Fruit fly (Drosophila melanogaster): Measurements from ENCODE around the gene CG9459.

CG9459 gene

DNA sequence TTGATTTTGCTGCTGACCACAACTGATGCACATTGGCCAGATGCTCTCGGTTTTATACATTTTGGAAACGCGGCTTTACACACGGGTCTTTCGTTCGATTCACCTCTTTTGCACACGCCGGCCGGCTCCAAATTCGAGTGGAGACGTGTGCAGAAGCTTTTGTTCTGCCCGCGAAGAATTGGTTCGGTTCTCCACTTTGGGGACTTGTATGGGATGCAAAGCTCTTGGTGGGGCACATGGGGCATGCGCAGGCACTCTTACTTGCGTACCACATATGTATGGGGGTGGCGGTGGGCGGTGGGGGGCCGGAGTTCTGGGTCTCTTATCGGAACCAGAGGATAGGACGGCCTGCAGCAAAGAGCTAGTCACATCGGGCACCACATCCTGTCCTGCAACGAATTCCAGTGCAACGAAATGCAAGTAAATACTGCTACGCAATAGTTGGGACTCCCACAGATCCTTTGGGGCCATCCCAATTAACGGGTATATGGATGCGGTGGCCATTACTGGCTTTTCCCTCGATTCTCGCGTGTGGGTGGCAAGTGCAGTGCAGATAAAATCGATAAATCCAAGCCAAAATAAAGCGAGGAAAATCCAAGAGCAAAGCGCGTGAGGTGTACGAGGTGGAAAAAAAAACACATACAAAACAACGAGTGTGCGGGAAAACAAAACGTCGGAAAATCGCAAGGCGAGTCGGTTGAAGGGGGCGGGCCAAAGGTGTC lies 33.7 kb downstream of the CG9459 start, which contains the start of the genes MtnA and CG8500 (continued):
- TF ChIP-seq CG11398 (GFP tag; optimal IDR thresholded peaks at IDR 0.05): no peak
- 0 out of 2 replicates have a peak, but pooled peaks have one; percentile 16 for TF ChIP-seq stc (GFP tag; IDR thresholded peaks at IDR 0.05)
- no peak for TF ChIP-seq CG8944 (GFP tag; optimal IDR thresholded peaks at IDR 0.05)
- TF ChIP-seq CG32532 (GFP tag; IDR thresholded peaks at IDR 0.05): no peak
- TF ChIP-seq dpn (GFP tag; optimal IDR thresholded peaks at IDR 0.05): no peak
- peak; percentile 78; the same call in 2 of the 3 replicates for TF ChIP-seq CG6175 (GFP tag; IDR thresholded peaks at IDR 0.05)
- no peak for TF ChIP-seq CG15011 (GFP tag; optimal IDR thresholded peaks at IDR 0.05)
- no peak for TF ChIP-seq kni (GFP tag; optimal IDR thresholded peaks at IDR 0.05)
- TF ChIP-seq Lpt (GFP tag; optimal IDR thresholded peaks at IDR 0.05): no peak
- no peak for TF ChIP-seq lilli (GFP tag; optimal IDR thresholded peaks at IDR 0.05)
- no peak for TF ChIP-seq CG6813 (GFP tag; optimal IDR thresholded peaks at IDR 0.05)
- TF ChIP-seq Jarid2 (GFP tag; optimal IDR thresholded peaks at IDR 0.05): no peak
- TF ChIP-seq HHEX (GFP tag; optimal IDR thresholded peaks at IDR 0.05): no peak
- TF ChIP-seq CG17568 (GFP tag; optimal IDR thresholded peaks at IDR 0.05): no peak
- no peak for TF ChIP-seq CG2712 (tag; optimal IDR thresholded peaks at IDR 0.05)
- peak; percentile 53 for TF ChIP-seq Dek (tag; optimal IDR thresholded peaks at IDR 0.05)
- TF ChIP-seq Stat92E (GFP tag; optimal IDR thresholded peaks at IDR 0.05): no peak
- TF ChIP-seq slou (GFP tag; optimal IDR thresholded peaks at IDR 0.05): no peak
- TF ChIP-seq sna (GFP tag; IDR thresholded peaks at IDR 0.05; ENCODE audit: partially characterized antibody): no peak
- TF ChIP-seq ac (GFP tag; optimal IDR thresholded peaks at IDR 0.05): no peak
- TF ChIP-seq sc (optimal IDR thresholded peaks at IDR 0.05): no peak
- TF ChIP-seq sc (GFP tag; optimal IDR thresholded peaks at IDR 0.05): no peak
- TF ChIP-seq CG17802 (tag; optimal IDR thresholded peaks at IDR 0.05): no peak
- TF ChIP-seq sima (GFP tag; optimal IDR thresholded peaks at IDR 0.05): no peak
- TF ChIP-seq B-H1 (GFP tag; IDR thresholded peaks at IDR 0.05): no peak
- TF ChIP-seq hb (GFP tag; IDR thresholded peaks at IDR 0.05; ENCODE audit: partially characterized antibody): no peak
- TF ChIP-seq CG7963 (GFP tag; IDR thresholded peaks at IDR 0.05; ENCODE audit: partially characterized antibody): no peak
- TF ChIP-seq eyg (GFP tag; optimal IDR thresholded peaks at IDR 0.05): no peak
- TF ChIP-seq CG2199 (GFP tag; IDR thresholded peaks at IDR 0.05): no peak
- no peak for TF ChIP-seq CG17912 (GFP tag; optimal IDR thresholded peaks at IDR 0.05)
- no peak for TF ChIP-seq sob (GFP tag; IDR thresholded peaks at IDR 0.05)
- TF ChIP-seq CG30431 (GFP tag; optimal IDR thresholded peaks at IDR 0.05): no peak
- no peak for TF ChIP-seq hkb (optimal IDR thresholded peaks at IDR 0.05)
- TF ChIP-seq hkb (GFP tag; IDR thresholded peaks at IDR 0.05): no peak
- TF ChIP-seq CG31224 (GFP tag; IDR thresholded peaks at IDR 0.05): no peak
- no peak for TF ChIP-seq CG10959 (GFP tag; IDR thresholded peaks at IDR 0.05)
- no peak for TF ChIP-seq CG17359 (tag; optimal IDR thresholded peaks at IDR 0.05)
- TF ChIP-seq CG10267 (tag; optimal IDR thresholded peaks at IDR 0.05): no peak
- no peak for TF ChIP-seq emc (GFP tag; optimal IDR thresholded peaks at IDR 0.05)
- TF ChIP-seq chif (GFP tag; optimal IDR thresholded peaks at IDR 0.05): no peak
- no peak for TF ChIP-seq Deaf1 (tag; optimal IDR thresholded peaks at IDR 0.05)
- no peak for TF ChIP-seq CG18599 (GFP tag; optimal IDR thresholded peaks at IDR 0.05)
- no peak for TF ChIP-seq aop (GFP tag; IDR thresholded peaks at IDR 0.05)
- no peak for TF ChIP-seq al (GFP tag; IDR thresholded peaks at IDR 0.05)
- no peak for TF ChIP-seq PHDP (tag; optimal IDR thresholded peaks at IDR 0.05)
- peak; percentile 14 for TF ChIP-seq CG34376 (GFP tag; optimal IDR thresholded peaks at IDR 0.05)
- no peak for TF ChIP-seq D19A (tag; optimal IDR thresholded peaks at IDR 0.05)
- no peak for TF ChIP-seq run (tag; optimal IDR thresholded peaks at IDR 0.05)
- peak; percentile 8 for TF ChIP-seq CG3281 (GFP tag; optimal IDR thresholded peaks at IDR 0.05)
- TF ChIP-seq Hand (GFP tag; optimal IDR thresholded peaks at IDR 0.05): peak; percentile 4

All from whole organism, embryonic.